Worm (Caenorhabditis elegans) whole organism, mixed stage, embryonic: ENCODE results near the gene btf-1.

Experiments used
- lsy-2 ChIP-seq: fragments of 150-350 bp; optimal IDR thresholded peaks from 2 replicates; lab custom pipeline; 2014; ENCODE audit warnings: missing biosample characterization, missing genetic modification characterization
- nhr-237 ChIP-seq: fragments of 150-350 bp; optimal IDR thresholded peaks from 2 replicates; lab custom pipeline; 2014; ENCODE audit warnings: missing biosample characterization, missing genetic modification characterization
- nhr-28 ChIP-seq: fragments of 150-350 bp; optimal IDR thresholded peaks from 2 replicates; lab custom pipeline; 2014; ENCODE audit warnings: missing biosample characterization, missing genetic modification characterization
- nhr-76 ChIP-seq: sonication (generic microtip); optimal IDR thresholded peaks from 2 replicates; lab custom pipeline; 2017; ENCODE audit warnings: missing biosample characterization, missing genetic modification characterization
- sptf-1 ChIP-seq: sonication (generic microtip); optimal IDR thresholded peaks from 2 replicates; lab custom pipeline; 2017; ENCODE audit warnings: mild to moderate bottlenecking, missing genetic modification characterization, moderate library complexity, missing compliant biosample characterization
- unc-62 ChIP-seq: fragments of 150-350 bp; optimal IDR thresholded peaks from 2 replicates; lab custom pipeline; 2014; ENCODE audit warnings: missing biosample characterization, missing genetic modification reagents, missing genetic modification characterization

DNA sequence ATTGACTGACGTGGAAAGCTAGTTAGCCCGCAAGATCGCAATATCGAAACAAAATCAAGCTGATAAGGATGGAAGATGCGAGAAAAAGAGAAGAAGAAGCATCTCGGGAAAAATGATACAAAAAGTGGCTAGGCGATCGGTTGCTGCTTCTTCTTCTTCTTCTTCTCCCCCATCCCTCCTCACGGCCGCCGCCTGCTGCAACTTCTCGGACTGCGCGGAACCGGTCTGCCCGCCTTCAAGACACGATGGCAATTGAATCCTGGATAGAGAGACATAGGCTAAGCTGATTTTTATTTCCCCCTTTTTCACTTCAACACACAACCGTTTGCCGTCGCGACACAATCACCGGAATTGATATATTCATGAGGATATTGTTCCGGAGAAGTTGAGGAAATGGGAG lies 25.5 kb upstream of the btf-1 start:
- TF ChIP-seq lsy-2 (tag; lab: Kevin White, UChicago) (no peak), nhr-237 (tag; lab: Kevin White, UChicago) (no peak), nhr-28 (tag; lab: Kevin White, UChicago) (no peak), nhr-76 (tag; lab: Kevin White, UChicago) (no peak), unc-62 (GFP tag; lab: Kevin White, UChicago) (no peak), sptf-1 (tag; lab: Kevin White, UChicago) (no peak)
